Worm (Caenorhabditis elegans) whole organism, L3 larva: Measurements from ENCODE around the gene T08B1.4.

Experiments used
- aly-2 ChIP-seq: fragments of 150-350 bp; optimal IDR thresholded peaks from 2 replicates; lab custom pipeline; 2014; ENCODE audit warnings: missing biosample characterization, missing genetic modification characterization
- eor-1 ChIP-seq, 2 experiments: fragments of 150-350 bp; optimal IDR thresholded peaks; 2 replicates each; lab custom pipeline; 2014 to 2018; ENCODE audit warnings: missing biosample characterization in 2 of 2, missing genetic modification characterization in 2 of 2
- lin-15B ChIP-seq: fragments of 150-350 bp; optimal IDR thresholded peaks from 2 replicates; lab custom pipeline; 2014; ENCODE audit warnings: missing biosample characterization, missing genetic modification characterization
- nhr-12 ChIP-seq: fragments of 150-350 bp; optimal IDR thresholded peaks from 2 replicates; lab custom pipeline; 2014; ENCODE audit warnings: missing biosample characterization, missing genetic modification characterization
- nhr-237 ChIP-seq: fragments of 150-350 bp; optimal IDR thresholded peaks from 2 replicates; lab custom pipeline; 2014; ENCODE audit warnings: missing biosample characterization, missing genetic modification characterization
- tbx-2 ChIP-seq: sonication (generic microtip); optimal IDR thresholded peaks from 2 replicates; lab custom pipeline; 2016; ENCODE audit warnings: mild to moderate bottlenecking, missing genetic modification characterization, missing compliant biosample characterization

DNA sequence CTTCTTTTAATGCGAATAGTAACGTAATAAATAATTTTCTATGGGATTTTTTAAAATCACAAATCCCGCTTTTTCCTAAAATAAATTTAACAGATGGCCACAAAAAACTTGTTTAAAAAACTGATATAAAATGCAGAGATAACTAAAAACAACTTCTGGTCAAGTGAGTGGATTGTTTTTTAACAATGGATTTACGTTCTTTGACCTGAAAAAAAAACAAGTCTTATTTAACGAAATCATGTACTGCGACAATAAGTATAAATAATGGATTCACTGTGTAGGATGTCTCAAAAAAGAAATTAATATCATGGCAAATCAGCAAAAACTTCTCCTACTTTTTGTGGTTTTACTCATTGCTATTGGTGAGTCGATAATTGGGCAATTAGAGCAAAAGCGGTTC lies 22.0 kb upstream of the T08B1.4 start, which contains the start of gene fipr-25:
- TF ChIP-seq nhr-12, result no peak
- no peak for TF ChIP-seq nhr-237 (tag; lab: Kevin White, UChicago)
- no peak for TF ChIP-seq eor-1 (tag; optimal IDR thresholded peaks at IDR 0.05; lab: Kevin White, UChicago)
- no peak for TF ChIP-seq lin-15B (tag; lab: Kevin White, UChicago)
- no peak for TF ChIP-seq tbx-2 (tag; lab: Kevin White, UChicago)
- no peak for TF ChIP-seq aly-2 (tag; lab: Kevin White, UChicago)
